Worm (Caenorhabditis elegans) whole organism, young adult: ENCODE measurements around the gene ugt-7.

Experiments
- C06A6.2 ChIP-seq: fragments of 200-800 bp; sonication (Bioruptor generic); conservative IDR thresholded peaks from 2 replicates; pipeline ENCODE4 v1.3.6; 2022; ENCODE audit warnings: missing genetic modification characterization, missing compliant biosample characterization
- C17E4.6 ChIP-seq: fragments of 200-800 bp; sonication (Bioruptor generic); IDR thresholded peaks from 2 replicates; pipeline ENCODE4 v1.3.6; 2022; ENCODE audit warnings: missing genetic modification reagents, missing genetic modification characterization, missing compliant biosample characterization
- F22D6.2 ChIP-seq: sonication (generic microtip); optimal IDR thresholded peaks from 2 replicates; lab custom pipeline; 2016; ENCODE audit warnings: mild to moderate bottlenecking, missing genetic modification characterization, missing compliant biosample characterization
- F23B12.7 ChIP-seq: sonication (generic microtip); optimal IDR thresholded peaks from 2 replicates; lab custom pipeline; 2017; ENCODE audit warnings: missing genetic modification characterization, mild to moderate bottlenecking, missing compliant biosample characterization, antibody characterized with exemption, moderate library complexity; ENCODE audit not compliant: insufficient read depth
- F49E8.2 ChIP-seq: sonication (generic microtip); optimal IDR thresholded peaks from 3 replicates; lab custom pipeline; 2017; ENCODE audit warnings: missing genetic modification characterization, mild to moderate bottlenecking, missing compliant biosample characterization, antibody characterized with exemption, moderate library complexity; ENCODE audit not compliant: insufficient read depth
- F57C9.4 ChIP-seq: sonication (generic microtip); optimal IDR thresholded peaks from 2 replicates; lab custom pipeline; 2017; ENCODE audit warnings: mild to moderate bottlenecking, missing genetic modification characterization, missing compliant biosample characterization
- K12H6.12 ChIP-seq: fragments of 200-800 bp; sonication (Bioruptor generic); optimal IDR thresholded peaks from 2 replicates; lab custom pipeline; 2018; ENCODE audit warnings: mild to moderate bottlenecking, missing genetic modification characterization, missing compliant biosample characterization
- T07F8.4 ChIP-seq: sonication (generic microtip); optimal IDR thresholded peaks from 2 replicates; lab custom pipeline; 2016; ENCODE audit warnings: mild to moderate bottlenecking, missing genetic modification characterization, moderate library complexity, missing compliant biosample characterization
- Y53G8AR.9 ChIP-seq: fragments of 200-800 bp; sonication (Bioruptor generic); conservative IDR thresholded peaks from 2 replicates; pipeline ENCODE4 v1.3.6; 2022; ENCODE audit warnings: missing genetic modification reagents, missing genetic modification characterization, missing compliant biosample characterization
- Y79H2A.3 ChIP-seq: fragments of 200-800 bp; sonication (Bioruptor generic); conservative IDR thresholded peaks from 2 replicates; pipeline ENCODE4 v1.3.6; 2022; ENCODE audit warnings: missing genetic modification reagents, missing genetic modification characterization, missing compliant biosample characterization
- Y95B8A.8 ChIP-seq: fragments of 200-800 bp; sonication (Bioruptor generic); IDR thresholded peaks from 2 replicates; pipeline ENCODE4 v1.3.6; 2022; ENCODE audit warnings: missing genetic modification reagents, missing genetic modification characterization, missing compliant biosample characterization
- ama-1 ChIP-seq, 3 experiments: fragments of 150-350 bp in 1 of 3; sonication (generic microtip) in 2 of 3; optimal IDR thresholded peaks; 2 replicates each; lab custom pipeline; 2014 to 2018; ENCODE audit warnings: missing biosample characterization in 2 of 3, missing genetic modification characterization in 2 of 3, missing genetic modification reagents in 2 of 3
- attf-5 ChIP-seq: fragments of 200-800 bp; sonication (Bioruptor generic); optimal IDR thresholded peaks from 2 replicates; lab custom pipeline; 2018; ENCODE audit warnings: mild to moderate bottlenecking, missing genetic modification characterization, missing compliant biosample characterization
- attf-6 ChIP-seq: fragments of 200-800 bp; sonication (Bioruptor generic); IDR thresholded peaks from 2 replicates; pipeline ENCODE4 v1.3.6; 2022; ENCODE audit warnings: missing genetic modification reagents, missing genetic modification characterization, missing compliant biosample characterization
- bed-2 ChIP-seq: fragments of 200-800 bp; sonication (Bioruptor generic); IDR thresholded peaks from 2 replicates; pipeline ENCODE4 v1.3.6; 2022; ENCODE audit warnings: missing genetic modification reagents, missing genetic modification characterization, missing compliant biosample characterization
- cebp-1 ChIP-seq, 2 experiments: fragments of 200-800 bp in 1 of 2; sonication (Bioruptor generic) in 1 of 2; sonication (generic microtip) in 1 of 2; IDR thresholded peaks in 1 of 2; optimal IDR thresholded peaks in 1 of 2; 2 replicates each; pipeline versions ENCODE4 v1.3.6 to Lab custom; 2017 to 2022; ENCODE audit warnings: missing compliant biosample characterization in 2 of 2, missing genetic modification characterization in 2 of 2, mild to moderate bottlenecking in 1 of 2, missing genetic modification reagents in 1 of 2, moderate library complexity in 1 of 2
- ceh-100 ChIP-seq: fragments of 200-800 bp; sonication (Bioruptor generic); IDR thresholded peaks from 2 replicates; pipeline ENCODE4 v1.3.6; 2022; ENCODE audit warnings: missing genetic modification reagents, missing genetic modification characterization, missing compliant biosample characterization
- ceh-27 ChIP-seq: fragments of 200-800 bp; sonication (Bioruptor generic); optimal IDR thresholded peaks from 2 replicates; lab custom pipeline; 2018; ENCODE audit warnings: mild to moderate bottlenecking, missing genetic modification characterization, moderate library complexity, missing compliant biosample characterization
- ceh-58 ChIP-seq: fragments of 200-800 bp; sonication (Bioruptor generic); IDR thresholded peaks from 2 replicates; pipeline ENCODE4 v1.3.6; 2022; ENCODE audit warnings: missing genetic modification characterization, missing compliant biosample characterization
- chd-7 ChIP-seq: sonication (generic microtip); optimal IDR thresholded peaks from 2 replicates; lab custom pipeline; 2016; ENCODE audit warnings: mild to moderate bottlenecking, missing genetic modification characterization, moderate library complexity, missing compliant biosample characterization
- die-1 ChIP-seq: sonication (generic microtip); optimal IDR thresholded peaks from 2 replicates; lab custom pipeline; 2016; ENCODE audit warnings: missing genotype, mild to moderate bottlenecking, missing genetic modification characterization, missing compliant biosample characterization
- dox-1 ChIP-seq: fragments of 200-800 bp; sonication (Bioruptor generic); IDR thresholded peaks from 2 replicates; pipeline ENCODE4 v1.3.6; 2022; ENCODE audit warnings: missing genetic modification reagents, missing genetic modification characterization, missing compliant biosample characterization
- egl-44 ChIP-seq: fragments of 200-800 bp; sonication (Bioruptor generic); IDR thresholded peaks from 2 replicates; pipeline ENCODE4 v1.3.6; 2022; ENCODE audit warnings: missing genetic modification reagents, missing genetic modification characterization, missing compliant biosample characterization
- egrh-3 ChIP-seq: fragments of 200-800 bp; sonication (Bioruptor generic); IDR thresholded peaks from 2 replicates; pipeline ENCODE4 v1.3.6; 2022; ENCODE audit warnings: missing genetic modification reagents, missing genetic modification characterization, missing compliant biosample characterization
- hmg-1.2 ChIP-seq: fragments of 200-800 bp; sonication (Bioruptor generic); IDR thresholded peaks from 2 replicates; pipeline ENCODE4 v1.3.6; 2022; ENCODE audit warnings: missing genetic modification reagents, missing genetic modification characterization, missing compliant biosample characterization
- lag-1 ChIP-seq: fragments of 200-800 bp; sonication (Bioruptor generic); IDR thresholded peaks from 2 replicates; pipeline ENCODE4 v1.3.6; 2022; ENCODE audit warnings: missing genetic modification reagents, missing genetic modification characterization, missing compliant biosample characterization
- lin-26 ChIP-seq: fragments of 200-800 bp; sonication (Bioruptor generic); IDR thresholded peaks from 2 replicates; pipeline ENCODE4 v1.3.6; 2022; ENCODE audit warnings: missing genetic modification reagents, missing genetic modification characterization, missing compliant biosample characterization
- lir-1 ChIP-seq: fragments of 200-800 bp; sonication (Bioruptor generic); conservative IDR thresholded peaks from 2 replicates; pipeline ENCODE4 v1.3.6; 2022; ENCODE audit warnings: missing genetic modification reagents, missing genetic modification characterization, missing compliant biosample characterization
- lsy-27 ChIP-seq: sonication (generic microtip); optimal IDR thresholded peaks from 2 replicates; lab custom pipeline; 2017; ENCODE audit warnings: missing genetic modification characterization, mild to moderate bottlenecking, missing compliant biosample characterization, antibody characterized with exemption, missing genotype, borderline replicate concordance; ENCODE audit not compliant: insufficient read depth
- madf-3 ChIP-seq: fragments of 200-800 bp; sonication (Bioruptor generic); IDR thresholded peaks from 2 replicates; pipeline ENCODE4 v1.3.6; 2022; ENCODE audit warnings: missing genetic modification reagents, missing genetic modification characterization, missing compliant biosample characterization
- mxl-1 ChIP-seq: sonication (generic microtip); optimal IDR thresholded peaks from 2 replicates; lab custom pipeline; 2016; ENCODE audit warnings: missing genetic modification characterization, missing compliant biosample characterization
- sdz-38 ChIP-seq: sonication (generic microtip); optimal IDR thresholded peaks from 2 replicates; lab custom pipeline; 2016; ENCODE audit warnings: missing genotype, missing genetic modification characterization, missing compliant biosample characterization
- snpc-1.3 ChIP-seq: sonication (generic microtip); optimal IDR thresholded peaks from 2 replicates; lab custom pipeline; 2017; ENCODE audit warnings: missing genetic modification characterization, mild to moderate bottlenecking, missing compliant biosample characterization, antibody characterized with exemption, moderate library complexity, missing genotype, missing genetic modification reagents; ENCODE audit not compliant: insufficient read depth
- snpc-4 ChIP-seq, 5 experiments: fragments of 150-350 bp in 1 of 5; sonication (generic microtip) in 4 of 5; optimal IDR thresholded peaks; 2 replicates each; lab custom pipeline; 2014 to 2018; ENCODE audit warnings: missing genetic modification characterization in 5 of 5, missing biosample characterization in 3 of 5, antibody characterized with exemption in 2 of 5, mild to moderate bottlenecking in 2 of 5, missing compliant biosample characterization in 2 of 5, missing genotype in 2 of 5, moderate library complexity in 2 of 5, missing genetic modification reagents in 1 of 5
- sptf-2 ChIP-seq: fragments of 200-800 bp; sonication (Bioruptor generic); optimal IDR thresholded peaks from 2 replicates; lab custom pipeline; 2018; ENCODE audit warnings: mild to moderate bottlenecking, missing genetic modification characterization, missing compliant biosample characterization
- tlf-1 ChIP-seq: fragments of 200-800 bp; sonication (Bioruptor generic); optimal IDR thresholded peaks from 2 replicates; lab custom pipeline; 2018; ENCODE audit warnings: mild to moderate bottlenecking, missing genetic modification characterization, missing compliant biosample characterization
- unc-130 ChIP-seq: sonication (generic microtip); optimal IDR thresholded peaks from 2 replicates; lab custom pipeline; 2016; ENCODE audit warnings: missing genetic modification reagents, missing genetic modification characterization, missing compliant biosample characterization
- zfh-2 ChIP-seq: fragments of 200-800 bp; sonication (Bioruptor generic); conservative IDR thresholded peaks from 2 replicates; pipeline ENCODE4 v1.3.6; 2022; ENCODE audit warnings: missing genetic modification reagents, missing genetic modification characterization, missing compliant biosample characterization
- ztf-25 ChIP-seq: fragments of 200-800 bp; sonication (Bioruptor generic); IDR thresholded peaks from 2 replicates; pipeline ENCODE4 v1.3.6; 2022; ENCODE audit warnings: missing genetic modification reagents, missing genetic modification characterization, missing compliant biosample characterization

The ugt-7 gene

DNA sequence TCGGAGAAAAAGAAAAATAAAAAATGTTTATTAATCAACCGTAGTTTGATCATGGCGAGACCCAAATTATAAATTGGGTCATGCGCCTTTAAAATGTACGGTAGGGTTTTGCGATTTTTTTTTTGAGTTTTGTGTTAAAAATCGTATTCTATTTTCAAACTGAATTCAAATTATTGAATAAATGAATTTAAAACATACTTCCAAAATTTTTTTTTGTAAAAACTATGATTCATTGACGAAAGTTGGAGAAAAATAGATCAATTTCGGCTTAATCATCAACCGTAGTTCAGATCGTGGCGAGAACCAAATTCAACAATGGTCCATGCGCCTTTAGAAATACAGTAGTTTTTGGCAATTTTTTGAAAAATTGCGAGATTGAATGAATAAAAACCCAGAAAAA, 36.8 kb downstream of the ugt-7 start (continued):
- TF ChIP-seq snpc-1.3, result no peak
- TF ChIP-seq C17E4.6 (GFP tag; lab: Robert Waterston, UW), result no peak
- TF ChIP-seq F22D6.2, result no peak
- TF ChIP-seq T07F8.4 (tag; lab: Kevin White, UChicago), result no peak
- TF ChIP-seq hmg-1.2, result no peak
- no peak for TF ChIP-seq Y95B8A.8 (GFP tag; lab: Robert Waterston, UW)
- TF ChIP-seq egl-44 (GFP tag; lab: Robert Waterston, UW), result no peak
- TF ChIP-seq lsy-27 (tag; lab: Kevin White, UChicago), result no peak
- TF ChIP-seq lag-1 (GFP tag; lab: Robert Waterston, UW), result no peak
- TF ChIP-seq ztf-25 (GFP tag; lab: Robert Waterston, UW), result no peak
- TF ChIP-seq sdz-38 (tag; lab: Kevin White, UChicago), result no peak
- TF ChIP-seq ceh-100 (GFP tag; lab: Robert Waterston, UW), result no peak
- no peak for TF ChIP-seq attf-5 (GFP tag; lab: Kevin White, UChicago)
- TF ChIP-seq K12H6.12 (tag; lab: Kevin White, UChicago), result no peak
- TF ChIP-seq F49E8.2, result no peak
- TF ChIP-seq C06A6.2 (GFP tag; lab: Robert Waterston, UW), result no peak
- TF ChIP-seq Y79H2A.3 (GFP tag; lab: Robert Waterston, UW), result no peak
- TF ChIP-seq lin-26 (GFP tag; lab: Robert Waterston, UW), result no peak
- no peak for TF ChIP-seq sptf-2 (GFP tag; lab: Kevin White, UChicago)
- no peak for TF ChIP-seq ceh-27

DNA sequence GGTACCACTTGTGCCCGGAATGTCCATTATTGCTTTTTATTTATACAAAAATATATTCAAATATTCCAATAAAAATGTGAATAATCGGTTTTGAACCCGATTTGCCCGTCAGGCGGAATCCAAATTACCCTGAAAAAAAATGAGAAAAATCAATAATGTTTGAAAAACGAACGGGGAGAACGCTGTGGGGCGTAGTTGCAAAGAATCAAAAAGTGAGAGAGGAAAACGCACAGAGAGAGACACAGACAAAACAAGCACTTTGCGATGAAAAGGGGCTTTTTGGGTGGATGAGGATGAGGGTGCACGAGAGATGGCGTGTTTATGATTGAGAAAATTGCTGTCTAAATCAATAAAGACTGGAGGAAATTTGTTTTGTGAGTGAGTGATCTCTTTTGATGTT, 37.4 kb downstream of the ugt-7 start, which contains the start of gene tam-1:
tam-1 (minus strand) TSS at position 135 of the 400 bp plus-strand sequence.
- TF ChIP-seq cebp-1 (GFP tag; IDR thresholded peaks at IDR 0.05; lab: Robert Waterston, UW) (no peak), cebp-1 (tag; optimal IDR thresholded peaks at IDR 0.05; lab: Kevin White, UChicago) (peak; percentile 39), hmg-1.2 (peak; percentile 20; the same call in 1 of the 2 replicates), die-1 (tag; lab: Kevin White, UChicago) (no peak)
- TF ChIP-seq, all 124 proteins: peak for 2

DNA sequence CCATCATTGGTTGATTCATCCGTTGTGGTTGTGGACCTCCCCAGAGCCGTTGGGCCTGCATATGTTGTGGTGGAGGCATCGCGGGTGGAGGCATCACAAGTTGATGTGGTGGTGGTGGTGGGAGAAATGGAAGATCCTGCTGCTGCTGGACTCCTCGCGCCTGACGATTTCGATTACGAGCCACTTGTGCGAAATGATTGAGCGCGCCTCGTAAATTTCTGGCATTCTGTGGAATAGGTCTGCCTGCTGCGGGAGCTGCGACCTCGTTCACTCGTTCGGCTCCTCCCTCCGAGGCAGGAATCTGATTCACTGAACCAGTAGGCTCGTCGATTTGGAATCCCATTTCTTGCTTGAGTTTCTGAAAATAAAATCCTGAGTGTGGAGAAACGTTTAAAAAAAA, 39.7 kb downstream of the ugt-7 start:
- TF ChIP-seq dox-1 (GFP tag; lab: Robert Waterston, UW) (0 out of 2 replicates have a peak, but pooled peaks have one; percentile 16), mxl-1 (tag; lab: Kevin White, UChicago) (no peak), Y95B8A.8 (GFP tag; lab: Robert Waterston, UW) (no peak), Y53G8AR.9 (GFP tag; lab: Robert Waterston, UW) (peak; percentile 25; the same call in 1 of the 2 replicates), snpc-4 (GFP tag; optimal IDR thresholded peaks at IDR 0.05; lab: Kevin White, UChicago) (no peak), snpc-4 (tag; optimal IDR thresholded peaks at IDR 0.05; lab: Kevin White, UChicago) (no peak), egrh-3 (GFP tag; lab: Robert Waterston, UW) (peak; percentile 5; the same call in 1 of the 2 replicates), lir-1 (GFP tag; lab: Robert Waterston, UW) (no peak), die-1 (tag; lab: Kevin White, UChicago) (no peak), zfh-2 (GFP tag; lab: Robert Waterston, UW) (peak; percentile 65), T07F8.4 (tag; lab: Kevin White, UChicago) (no peak)

DNA sequence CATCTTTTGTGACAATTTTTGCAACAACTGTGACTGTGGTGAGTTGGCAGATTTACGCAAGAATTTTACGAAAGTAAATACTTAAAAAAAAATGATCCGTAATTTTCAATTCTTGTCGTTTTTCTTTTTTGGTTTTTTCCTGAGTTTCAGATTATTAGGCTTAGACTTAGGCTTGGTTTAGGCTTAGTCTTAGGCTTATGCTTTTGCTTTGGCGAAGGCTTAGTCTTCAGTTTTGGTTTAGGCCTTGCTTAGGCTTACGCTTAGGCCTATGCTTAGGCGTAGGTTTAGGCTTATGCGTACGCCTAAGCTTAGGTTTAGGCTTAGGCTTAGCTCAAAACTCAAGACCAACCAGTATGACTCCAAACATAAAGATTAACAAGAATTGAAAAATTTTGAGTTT, 42.7 kb downstream of the ugt-7 start:
- TF ChIP-seq attf-5 (GFP tag; lab: Kevin White, UChicago) (no peak), ama-1 (optimal IDR thresholded peaks at IDR 0.05; lab: Kevin White, UChicago) (no peak), ama-1 (GFP tag; optimal IDR thresholded peaks at IDR 0.05; lab: Kevin White, UChicago) (no peak), ztf-25 (GFP tag; lab: Robert Waterston, UW) (no peak), F23B12.7 (tag; lab: Kevin White, UChicago) (no peak), attf-6 (GFP tag; lab: Robert Waterston, UW) (no peak), egrh-3 (GFP tag; lab: Robert Waterston, UW) (no peak), F57C9.4 (no peak), unc-130 (GFP tag; lab: Kevin White, UChicago) (no peak), ceh-58 (no peak), madf-3 (GFP tag; lab: Robert Waterston, UW) (no peak), tlf-1 (GFP tag; lab: Kevin White, UChicago) (no peak), chd-7 (no peak), bed-2 (GFP tag; lab: Robert Waterston, UW) (no peak)
